Worm (Caenorhabditis elegans) whole organism, early embryonic: ENCODE measurements around the gene ppgn-1.

Experiments used
- F13C5.2 ChIP-seq: sonication (generic microtip); optimal IDR thresholded peaks from 2 replicates; lab custom pipeline; 2017; ENCODE audit warnings: mild to moderate bottlenecking, missing genetic modification characterization, inconsistent platforms, missing compliant biosample characterization
- ceh-36 ChIP-seq: sonication (generic microtip); optimal IDR thresholded peaks from 2 replicates; lab custom pipeline; 2016; ENCODE audit warnings: missing genetic modification characterization, inconsistent platforms, missing compliant biosample characterization
- hmg-4 ChIP-seq: fragments of 200-800 bp; sonication (Bioruptor generic); optimal IDR thresholded peaks from 2 replicates; lab custom pipeline; 2018; ENCODE audit warnings: mild to moderate bottlenecking, missing genetic modification characterization, missing compliant biosample characterization
- pes-1 ChIP-seq: fragments of 200-800 bp; sonication (Bioruptor generic); IDR thresholded peaks from 2 replicates; pipeline ENCODE4 v1.3.6; 2022; ENCODE audit warnings: missing genetic modification reagents, missing genetic modification characterization, missing compliant biosample characterization
- tbx-37 ChIP-seq: fragments of 200-800 bp; sonication (Bioruptor generic); conservative IDR thresholded peaks from 2 replicates; pipeline ENCODE4 v1.3.6; 2022; ENCODE audit warnings: missing genetic modification reagents, missing genetic modification characterization, missing compliant biosample characterization
- tra-4 ChIP-seq: sonication (generic microtip); optimal IDR thresholded peaks from 2 replicates; lab custom pipeline; 2017; ENCODE audit warnings: missing genetic modification characterization, missing compliant biosample characterization

ppgn-1 gene

DNA sequence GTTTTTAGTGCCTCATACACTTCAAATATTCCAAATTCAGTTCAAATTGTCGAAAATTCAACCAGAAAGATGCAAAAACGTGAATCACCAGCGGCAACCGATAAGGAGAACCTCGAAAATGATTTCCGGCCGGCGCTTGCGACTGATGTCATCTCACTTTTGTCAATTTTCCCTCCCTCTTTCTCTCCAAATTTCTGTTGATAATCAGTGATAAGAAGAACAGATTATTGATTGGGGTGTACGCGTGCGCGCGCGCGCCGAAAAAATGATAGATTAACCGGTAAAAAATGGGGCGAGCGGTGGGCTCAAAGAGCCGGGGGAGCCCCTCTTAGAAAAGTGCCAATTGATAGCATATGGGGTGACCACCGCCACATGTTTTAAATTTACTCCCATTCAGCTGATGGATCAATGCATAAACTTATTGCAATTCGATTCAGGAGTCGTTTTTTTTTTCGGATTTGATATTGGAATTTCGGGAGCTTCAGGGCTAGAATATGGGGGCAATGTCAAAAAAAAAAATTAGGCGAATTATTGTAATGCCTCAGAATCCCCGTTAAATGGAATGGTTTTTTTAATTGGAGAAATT is 64.2 kb downstream of the ppgn-1 start:
- TF ChIP-seq ceh-36 (tag; lab: Kevin White, UChicago) = no peak
- no peak for TF ChIP-seq tra-4 (tag; lab: Kevin White, UChicago)
- TF ChIP-seq F13C5.2 = no peak
- TF ChIP-seq tbx-37 (GFP tag; lab: Robert Waterston, UW) = no peak
- no peak for TF ChIP-seq hmg-4 (GFP tag; lab: Kevin White, UChicago)
- 0 out of 2 replicates have a peak, but pooled peaks have one; percentile 4 for TF ChIP-seq pes-1 (GFP tag; lab: Robert Waterston, UW)
